Worm (Caenorhabditis elegans): ENCODE data around the gene fipr-10.

- TF ChIP-seq nhr-77 (tag; optimal IDR thresholded peaks at IDR 0.05) = no peak
- no peak for TF ChIP-seq ztf-11 (tag; optimal IDR thresholded peaks at IDR 0.05)
- TF ChIP-seq nhr-237 (tag; optimal IDR thresholded peaks at IDR 0.05) = no peak
- TF ChIP-seq nhr-90 (tag; optimal IDR thresholded peaks at IDR 0.05; ENCODE audit: poor library complexity) = no peak
Observed at ce11 chrV:9909624-9910023, 4.3 kb upstream of the fipr-10 start.

Data from whole organism, L1 larva.